Fruit fly (Drosophila melanogaster) whole organism, embryonic: ENCODE measurements around the gene Gas8.

Experiments used
- CG10209 ChIP-seq: fragments of 200-800 bp; sonication (Bioruptor generic); optimal IDR thresholded peaks from 3 replicates; lab custom pipeline; 2017; ENCODE audit warnings: missing biosample characterization, mild to moderate bottlenecking, missing genetic modification characterization, missing genetic modification reagents
- CG10321 ChIP-seq: fragments of 200-800 bp; sonication (Bioruptor generic); IDR thresholded peaks from 2 replicates; pipeline ENCODE4 v1.3.6; 2022; ENCODE audit warnings: missing biosample characterization, missing genetic modification characterization
- CG10959 ChIP-seq: fragments of 200-800 bp; sonication (Bioruptor generic); IDR thresholded peaks from 2 replicates; pipeline ENCODE4 v1.3.6; 2022; ENCODE audit warnings: missing biosample characterization, missing genetic modification characterization
- CG11398 ChIP-seq: fragments of 200-800 bp; sonication (Bioruptor generic); optimal IDR thresholded peaks from 2 replicates; lab custom pipeline; 2016; ENCODE audit warnings: missing biosample characterization, missing genetic modification characterization
- CG14710 ChIP-seq: fragments of 200-800 bp; sonication (Bioruptor generic); optimal IDR thresholded peaks from 3 replicates; lab custom pipeline; 2019; ENCODE audit warnings: missing biosample characterization, mild to moderate bottlenecking, missing genetic modification characterization, moderate library complexity
- CG1647 ChIP-seq: fragments of 200-800 bp; sonication (Bioruptor generic); optimal IDR thresholded peaks from 3 replicates; lab custom pipeline; 2016; ENCODE audit warnings: missing biosample characterization, missing genetic modification characterization
- CG16813 ChIP-seq: fragments of 200-800 bp; sonication (Bioruptor generic); IDR thresholded peaks from 3 replicates; pipeline ENCODE4 v1.3.6; 2022; ENCODE audit warnings: missing biosample characterization, missing genetic modification characterization; ENCODE audit not compliant: partially characterized antibody
- CG17361 ChIP-seq: fragments of 200-800 bp; sonication (Bioruptor generic); IDR thresholded peaks from 3 replicates; pipeline ENCODE4 v1.3.6; 2022; ENCODE audit warnings: missing biosample characterization, missing genetic modification characterization
- CG17829 ChIP-seq: fragments of 200-800 bp; optimal IDR thresholded peaks from 2 replicates; lab custom pipeline; 2019; ENCODE audit warnings: missing biosample characterization, mild to moderate bottlenecking, missing genetic modification characterization, moderate library complexity
- CG2202 ChIP-seq: fragments of 200-800 bp; sonication (Bioruptor generic); optimal IDR thresholded peaks from 2 replicates; lab custom pipeline; 2018; ENCODE audit warnings: missing biosample characterization, mild to moderate bottlenecking, missing genetic modification characterization
- CG30431 ChIP-seq: fragments of 200-800 bp; sonication (Bioruptor generic); optimal IDR thresholded peaks from 2 replicates; lab custom pipeline; 2017; ENCODE audit warnings: missing biosample characterization, missing genetic modification characterization
- CG32767 ChIP-seq: fragments of 200-800 bp; sonication (Bioruptor generic); IDR thresholded peaks from 2 replicates; pipeline ENCODE4 v1.3.6; 2022; ENCODE audit warnings: missing biosample characterization, missing genetic modification characterization
- CG34224 ChIP-seq: fragments of 200-800 bp; sonication (Bioruptor generic); IDR thresholded peaks from 3 replicates; pipeline ENCODE4 v1.3.6; 2022; ENCODE audit warnings: missing biosample characterization, missing genetic modification characterization; ENCODE audit not compliant: partially characterized antibody
- CG6791 ChIP-seq: fragments of 200-800 bp; sonication (Bioruptor generic); IDR thresholded peaks from 3 replicates; pipeline ENCODE4 v1.3.6; 2022; ENCODE audit warnings: missing biosample characterization, missing genetic modification characterization; ENCODE audit not compliant: partially characterized antibody
- CG6854 ChIP-seq: fragments of 200-800 bp; sonication (Bioruptor generic); optimal IDR thresholded peaks from 3 replicates; lab custom pipeline; 2017; ENCODE audit warnings: missing biosample characterization, mild to moderate bottlenecking, missing genetic modification characterization
- CG7271 ChIP-seq: fragments of 200-800 bp; sonication (Bioruptor generic); optimal IDR thresholded peaks from 2 replicates; lab custom pipeline; 2018; ENCODE audit warnings: missing biosample characterization, mild to moderate bottlenecking, missing genetic modification characterization, moderate library complexity
- CG9609 ChIP-seq: fragments of 200-800 bp; sonication (Bioruptor generic); optimal IDR thresholded peaks from 3 replicates; lab custom pipeline; 2016; ENCODE audit warnings: missing biosample characterization, missing genetic modification characterization
- Dll ChIP-seq: fragments of 200-800 bp; sonication (Bioruptor generic); IDR thresholded peaks from 4 replicates; pipeline ENCODE4 v1.3.6; 2022; ENCODE audit warnings: missing biosample characterization, missing genetic modification characterization; ENCODE audit not compliant: partially characterized antibody
- HmgD ChIP-seq: fragments of 200-800 bp; sonication (Bioruptor generic); optimal IDR thresholded peaks from 3 replicates; lab custom pipeline; 2016; ENCODE audit warnings: missing biosample characterization, missing genetic modification characterization
- Kr ChIP-seq: fragments of 200-800 bp; sonication (Bioruptor generic); optimal IDR thresholded peaks from 2 replicates; lab custom pipeline; 2017; ENCODE audit warnings: missing biosample characterization, mild to moderate bottlenecking, missing genetic modification characterization
- Oaz ChIP-seq: fragments of 200-800 bp; sonication (Bioruptor generic); IDR thresholded peaks from 2 replicates; pipeline ENCODE4 v1.3.6; 2022; ENCODE audit warnings: missing biosample characterization, missing genetic modification characterization
- Opbp ChIP-seq: fragments of 200-800 bp; sonication (Bioruptor generic); IDR thresholded peaks from 3 replicates; pipeline ENCODE4 v1.3.6; 2022; ENCODE audit warnings: missing biosample characterization, missing genetic modification characterization; ENCODE audit not compliant: partially characterized antibody
- Ptx1 ChIP-seq: fragments of 200-800 bp; sonication (Bioruptor generic); IDR thresholded peaks from 2 replicates; pipeline ENCODE4 v1.3.6; 2022; ENCODE audit warnings: missing biosample characterization, missing genetic modification characterization
- Spps ChIP-seq: fragments of 200-800 bp; sonication (Bioruptor generic); optimal IDR thresholded peaks from 2 replicates; lab custom pipeline; 2018; ENCODE audit warnings: missing biosample characterization, mild to moderate bottlenecking, missing genetic modification characterization
- Sry-β ChIP-seq: fragments of 200-800 bp; sonication (Bioruptor generic); optimal IDR thresholded peaks from 2 replicates; lab custom pipeline; 2018; ENCODE audit warnings: missing biosample characterization, mild to moderate bottlenecking, missing genetic modification characterization, moderate library complexity
- Usf ChIP-seq: fragments of 200-800 bp; sonication (Bioruptor generic); optimal IDR thresholded peaks from 2 replicates; lab custom pipeline; 2017; ENCODE audit warnings: missing genotype, missing biosample characterization, missing genetic modification characterization
- Xbp1 ChIP-seq: fragments of 200-800 bp; sonication (Bioruptor generic); optimal IDR thresholded peaks from 3 replicates; lab custom pipeline; 2016; ENCODE audit warnings: missing biosample characterization, mild to moderate bottlenecking, missing genetic modification characterization
- abd-A ChIP-seq: fragments of 200-800 bp; sonication (Bioruptor generic); optimal IDR thresholded peaks from 3 replicates; lab custom pipeline; 2019; ENCODE audit warnings: missing biosample characterization, mild to moderate bottlenecking, missing genetic modification characterization, moderate library complexity
- amos ChIP-seq: fragments of 200-800 bp; sonication (Bioruptor generic); IDR thresholded peaks from 2 replicates; pipeline ENCODE4 v1.3.6; 2022; ENCODE audit warnings: missing biosample characterization, missing genetic modification characterization; ENCODE audit not compliant: partially characterized antibody
- bbx ChIP-seq: fragments of 200-800 bp; sonication (Bioruptor generic); IDR thresholded peaks from 2 replicates; pipeline ENCODE4 v1.3.6; 2022; ENCODE audit warnings: missing biosample characterization, missing genetic modification characterization; ENCODE audit not compliant: partially characterized antibody
- bigmax ChIP-seq: fragments of 200-800 bp; sonication (Bioruptor generic); optimal IDR thresholded peaks from 2 replicates; lab custom pipeline; 2018; ENCODE audit warnings: missing biosample characterization, mild to moderate bottlenecking, missing genetic modification characterization
- chinmo ChIP-seq: fragments of 200-800 bp; sonication (Bioruptor generic); IDR thresholded peaks from 4 replicates; pipeline ENCODE4 v1.3.6; 2022; ENCODE audit warnings: missing biosample characterization, missing genetic modification characterization; ENCODE audit not compliant: partially characterized antibody
- crp ChIP-seq, 2 experiments: fragments of 200-800 bp; sonication (Bioruptor generic); optimal IDR thresholded peaks; 2 replicates in 1 of 2; 3 replicates in 1 of 2; lab custom pipeline; 2017; ENCODE audit warnings: missing biosample characterization in 2 of 2, missing genetic modification characterization in 2 of 2, mild to moderate bottlenecking in 1 of 2, moderate library complexity in 1 of 2
- dm ChIP-seq: fragments of 200-800 bp; sonication (Bioruptor generic); optimal IDR thresholded peaks from 3 replicates; lab custom pipeline; 2016; ENCODE audit warnings: missing biosample characterization, missing genetic modification characterization
- dmrt11E ChIP-seq: fragments of 200-800 bp; sonication (Bioruptor generic); optimal IDR thresholded peaks from 3 replicates; lab custom pipeline; 2018; ENCODE audit warnings: missing biosample characterization, mild to moderate bottlenecking, missing genetic modification characterization, moderate library complexity
- ems ChIP-seq: fragments of 200-800 bp; sonication (Bioruptor generic); optimal IDR thresholded peaks from 3 replicates; lab custom pipeline; 2016; ENCODE audit warnings: missing biosample characterization, missing genetic modification characterization
- en ChIP-seq: fragments of 200-800 bp; sonication (Bioruptor generic); optimal IDR thresholded peaks from 2 replicates; lab custom pipeline; 2016; ENCODE audit warnings: missing biosample characterization, missing genetic modification characterization
- eyg ChIP-seq: fragments of 200-800 bp; sonication (Bioruptor generic); optimal IDR thresholded peaks from 3 replicates; lab custom pipeline; 2016; ENCODE audit warnings: missing biosample characterization, missing genetic modification characterization
- fd64A ChIP-seq: fragments of 200-800 bp; sonication (Bioruptor generic); optimal IDR thresholded peaks from 3 replicates; lab custom pipeline; 2018; ENCODE audit warnings: missing biosample characterization, mild to moderate bottlenecking, missing genetic modification characterization
- grn ChIP-seq: fragments of 200-800 bp; sonication (Bioruptor generic); optimal IDR thresholded peaks from 3 replicates; lab custom pipeline; 2017; ENCODE audit warnings: missing biosample characterization, missing genetic modification characterization
- gt ChIP-seq: fragments of 200-800 bp; sonication (Bioruptor generic); IDR thresholded peaks from 2 replicates; pipeline ENCODE4 v1.3.6; 2022; ENCODE audit warnings: missing biosample characterization, missing genetic modification characterization
- kni ChIP-seq: fragments of 200-800 bp; sonication (Bioruptor generic); optimal IDR thresholded peaks from 3 replicates; lab custom pipeline; 2017; ENCODE audit warnings: mild to moderate bottlenecking, missing biosample characterization, missing genetic modification reagents, missing genetic modification characterization
- knrl ChIP-seq: fragments of 200-800 bp; sonication (Bioruptor generic); IDR thresholded peaks from 3 replicates; pipeline ENCODE4 v1.3.6; 2022; ENCODE audit warnings: missing biosample characterization, missing genetic modification characterization; ENCODE audit not compliant: partially characterized antibody
- pzg ChIP-seq: fragments of 200-800 bp; sonication (Bioruptor generic); optimal IDR thresholded peaks from 3 replicates; lab custom pipeline; 2018; ENCODE audit warnings: missing biosample characterization, mild to moderate bottlenecking, missing genetic modification characterization, moderate library complexity
- sens ChIP-seq: fragments of 200-800 bp; sonication (Bioruptor generic); peaks from one replicate; lab custom pipeline; 2016; ENCODE audit warnings: missing biosample characterization, missing genetic modification characterization
- slou ChIP-seq: fragments of 200-800 bp; sonication (Bioruptor generic); optimal IDR thresholded peaks from 3 replicates; lab custom pipeline; 2016; ENCODE audit warnings: missing biosample characterization, missing genetic modification characterization
- stwl ChIP-seq: fragments of 200-800 bp; sonication (Bioruptor generic); optimal IDR thresholded peaks from 3 replicates; lab custom pipeline; 2018; ENCODE audit warnings: missing biosample characterization, mild to moderate bottlenecking, missing genetic modification characterization, moderate library complexity
- unc-4 ChIP-seq: fragments of 200-800 bp; sonication (Bioruptor generic); IDR thresholded peaks from 2 replicates; pipeline ENCODE4 v1.3.6; 2022; ENCODE audit warnings: missing biosample characterization, missing genetic modification characterization; ENCODE audit not compliant: partially characterized antibody
- yki ChIP-seq: fragments of >200 bp; optimal IDR thresholded peaks from 3 replicates; lab custom pipeline; 2018
- zfh1 ChIP-seq: fragments of 200-800 bp; sonication (Bioruptor generic); IDR thresholded peaks from 3 replicates; pipeline ENCODE4 v1.3.6; 2022; ENCODE audit warnings: missing biosample characterization, missing genetic modification characterization

Gene Gas8

dm6 chrX:3485304-3485703 is 19.3 kb downstream of the Gas8 start, which contains the start of the genes CG14270 and CG10803 (continued):
- TF ChIP-seq CG6854 (GFP tag; lab: Kevin White, UChicago) = no peak
- no peak; the same call in 2 of the 3 replicates for TF ChIP-seq Opbp (GFP tag; lab: Robert Waterston, UW)
- TF ChIP-seq chinmo = 0 out of 4 replicates have a peak, but pooled peaks have one; percentile 76
- TF ChIP-seq CG14710 = peak; percentile 67
- TF ChIP-seq sens = peak; percentile 83
- peak; percentile 93 for TF ChIP-seq Dll (GFP tag; lab: Robert Waterston, UW)
- peak; percentile 88 for TF ChIP-seq knrl (GFP tag; lab: Robert Waterston, UW)
- no peak for TF ChIP-seq CG17829 (tag; lab: Kevin White, UChicago)
- no peak for TF ChIP-seq kni (GFP tag; lab: Kevin White, UChicago)
- no peak for TF ChIP-seq bigmax
- TF ChIP-seq CG17361 (GFP tag; lab: Robert Waterston, UW) = peak; percentile 38; the same call in 1 of the 3 replicates
- no peak for TF ChIP-seq slou
- TF ChIP-seq CG2202 = no peak
- no peak for TF ChIP-seq CG11398 (GFP tag; lab: Kevin White, UChicago)
- TF ChIP-seq CG6791 (GFP tag; lab: Robert Waterston, UW) = peak; percentile 62; the same call in 2 of the 3 replicates
- no peak for TF ChIP-seq gt (GFP tag; lab: Robert Waterston, UW)
- no peak for TF ChIP-seq Oaz (GFP tag; lab: Robert Waterston, UW)
- TF ChIP-seq Xbp1 (GFP tag; lab: Kevin White, UChicago) = peak; percentile 23
- no peak for TF ChIP-seq Usf (GFP tag; lab: Kevin White, UChicago)
- TF ChIP-seq CG16813 (GFP tag; lab: Robert Waterston, UW) = peak; percentile 88
- TF ChIP-seq CG7271 (tag; lab: Kevin White, UChicago) = no peak
- no peak for TF ChIP-seq Spps
- no peak for TF ChIP-seq Kr (GFP tag; lab: Kevin White, UChicago)
- peak; percentile 44 to 89 for TF ChIP-seq crp (GFP tag; optimal IDR thresholded peaks at IDR 0.05; lab: Kevin White, UChicago)
- no peak for TF ChIP-seq abd-A (tag; lab: Kevin White, UChicago)
- no peak for TF ChIP-seq zfh1 (GFP tag; lab: Robert Waterston, UW)
- TF ChIP-seq eyg (GFP tag; lab: Kevin White, UChicago) = no peak
- peak; percentile 71; the same call in 1 of the 2 replicates for TF ChIP-seq amos (GFP tag; lab: Robert Waterston, UW)
- peak; percentile 55; the same call in 1 of the 2 replicates for TF ChIP-seq bbx (GFP tag; lab: Robert Waterston, UW)
- no peak for TF ChIP-seq CG9609 (GFP tag; lab: Kevin White, UChicago)
- TF ChIP-seq CG1647 (GFP tag; lab: Kevin White, UChicago) = no peak
- peak; percentile 85 for TF ChIP-seq unc-4 (GFP tag; lab: Robert Waterston, UW)
- no peak for TF ChIP-seq fd64A (GFP tag; lab: Kevin White, UChicago)
- no peak for TF ChIP-seq CG30431 (GFP tag; lab: Kevin White, UChicago)
- no peak for TF ChIP-seq yki (lab: Kevin White, UChicago)
- TF ChIP-seq dm = peak; percentile 13
- no peak for TF ChIP-seq CG10209 (GFP tag; lab: Kevin White, UChicago)
- no peak for TF ChIP-seq en (GFP tag; lab: Kevin White, UChicago)
- peak; percentile 84 for TF ChIP-seq CG34224 (GFP tag; lab: Robert Waterston, UW)
- no peak for TF ChIP-seq HmgD (GFP tag; lab: Kevin White, UChicago)
- no peak for TF ChIP-seq Ptx1 (GFP tag; lab: Robert Waterston, UW)
- TF ChIP-seq dmrt11E = peak; percentile 14
- no peak for TF ChIP-seq grn (GFP tag; lab: Kevin White, UChicago)
- no peak for TF ChIP-seq Sry-β (GFP tag; lab: Kevin White, UChicago)
- TF ChIP-seq CG10321 (GFP tag; lab: Robert Waterston, UW) = no peak
- TF ChIP-seq CG10959 (GFP tag; lab: Robert Waterston, UW) = no peak
- TF ChIP-seq CG32767 (GFP tag; lab: Robert Waterston, UW) = no peak
- peak; percentile 44 for TF ChIP-seq pzg (GFP tag; lab: Kevin White, UChicago)
- TF ChIP-seq stwl (tag; lab: Kevin White, UChicago) = peak; percentile 71
- no peak for TF ChIP-seq ems (GFP tag; lab: Kevin White, UChicago)
